Fruit fly (Drosophila melanogaster) whole organism, embryonic: Measurements from ENCODE around the gene CG15019.
A peak's percentile ranks its signal among the peaks of the same experiment; 100 is the strongest.

Experiments used
- ATbp ChIP-seq: fragments of 200-800 bp; sonication (Bioruptor generic); optimal IDR thresholded peaks from 2 replicates; lab custom pipeline; 2017; ENCODE audit warnings: missing biosample characterization, mild to moderate bottlenecking, missing genetic modification characterization, missing genetic modification reagents
- CG10543 ChIP-seq: fragments of 200-800 bp; sonication (Bioruptor generic); optimal IDR thresholded peaks from 3 replicates; lab custom pipeline; 2017; ENCODE audit warnings: missing biosample characterization, mild to moderate bottlenecking, missing genetic modification characterization, moderate library complexity
- CG10979 ChIP-seq: fragments of 200-800 bp; sonication (Bioruptor generic); optimal IDR thresholded peaks from 2 replicates; lab custom pipeline; 2018; ENCODE audit warnings: missing biosample characterization, mild to moderate bottlenecking, missing genetic modification characterization, moderate library complexity
- CG12104 ChIP-seq: fragments of 200-800 bp; sonication (Bioruptor generic); optimal IDR thresholded peaks from 3 replicates; lab custom pipeline; 2016; ENCODE audit warnings: missing biosample characterization, missing genetic modification characterization
- CG12769 ChIP-seq: fragments of 200-800 bp; sonication (Bioruptor generic); optimal IDR thresholded peaks from 2 replicates; lab custom pipeline; 2019; ENCODE audit warnings: missing biosample characterization, mild to moderate bottlenecking, missing genetic modification characterization, moderate library complexity
- CG13287 ChIP-seq: fragments of 200-800 bp; sonication (Bioruptor generic); IDR thresholded peaks from 2 replicates; pipeline ENCODE4 v1.3.6; 2022; ENCODE audit warnings: missing biosample characterization, missing genetic modification characterization; ENCODE audit not compliant: partially characterized antibody
- CG13894 ChIP-seq: fragments of 200-800 bp; sonication (Bioruptor generic); optimal IDR thresholded peaks from 3 replicates; lab custom pipeline; 2018; ENCODE audit warnings: missing biosample characterization, mild to moderate bottlenecking, missing genetic modification characterization, moderate library complexity
- CG15514 ChIP-seq: fragments of 200-800 bp; sonication (Bioruptor generic); optimal IDR thresholded peaks from 3 replicates; lab custom pipeline; 2017; ENCODE audit warnings: missing biosample characterization, missing genetic modification characterization, mild to moderate bottlenecking, moderate library complexity, missing genetic modification reagents
- CG17359 ChIP-seq: fragments of 200-800 bp; sonication (Bioruptor generic); optimal IDR thresholded peaks from 3 replicates; lab custom pipeline; 2018; ENCODE audit warnings: missing biosample characterization, mild to moderate bottlenecking, missing genetic modification characterization, moderate library complexity
- CG18599 ChIP-seq: fragments of 200-800 bp; sonication (Bioruptor generic); optimal IDR thresholded peaks from 3 replicates; lab custom pipeline; 2017; ENCODE audit warnings: missing biosample characterization, missing genetic modification characterization, mild to moderate bottlenecking, moderate library complexity, missing genetic modification reagents
- CG2678 ChIP-seq: fragments of 200-800 bp; sonication (Bioruptor generic); optimal IDR thresholded peaks from 3 replicates; lab custom pipeline; 2019; ENCODE audit warnings: missing biosample characterization, mild to moderate bottlenecking, missing genetic modification characterization, moderate library complexity
- CG2712 ChIP-seq: fragments of 200-800 bp; optimal IDR thresholded peaks from 3 replicates; lab custom pipeline; 2019; ENCODE audit warnings: missing biosample characterization, mild to moderate bottlenecking, missing genetic modification characterization, moderate library complexity
- CG34376 ChIP-seq: fragments of 200-800 bp; sonication (Bioruptor generic); optimal IDR thresholded peaks from 2 replicates; lab custom pipeline; 2018; ENCODE audit warnings: missing biosample characterization, mild to moderate bottlenecking, missing genetic modification characterization
- CG8290 ChIP-seq, 3 experiments: fragments of 200-800 bp; sonication (Bioruptor generic); optimal IDR thresholded peaks; 2 replicates each; lab custom pipeline; 2016 to 2019; ENCODE audit warnings: missing biosample characterization in 3 of 3, missing genetic modification characterization in 3 of 3, mild to moderate bottlenecking in 2 of 3, moderate library complexity in 1 of 3
- Chrac-16 ChIP-seq: fragments of 200-800 bp; sonication (Bioruptor generic); optimal IDR thresholded peaks from 3 replicates; lab custom pipeline; 2016; ENCODE audit warnings: missing biosample characterization, missing genetic modification characterization
- Dip3 ChIP-seq: fragments of 200-800 bp; sonication (Bioruptor generic); optimal IDR thresholded peaks from 3 replicates; lab custom pipeline; 2016; ENCODE audit warnings: missing biosample characterization, missing genetic modification characterization
- Ets65A ChIP-seq: fragments of 200-800 bp; sonication (Bioruptor generic); peaks from one replicate; lab custom pipeline; 2016; ENCODE audit warnings: missing biosample characterization, missing genetic modification characterization
- Fer1 ChIP-seq: fragments of 200-800 bp; sonication (Bioruptor generic); optimal IDR thresholded peaks from 2 replicates; lab custom pipeline; 2017; ENCODE audit warnings: missing biosample characterization, mild to moderate bottlenecking, missing genetic modification characterization
- HmgZ ChIP-seq: fragments of 200-800 bp; sonication (Bioruptor generic); optimal IDR thresholded peaks from 2 replicates; lab custom pipeline; 2018; ENCODE audit warnings: missing biosample characterization, mild to moderate bottlenecking, missing genetic modification characterization
- Med ChIP-seq: fragments of 200-800 bp; sonication (Bioruptor generic); peaks from one replicate; lab custom pipeline; 2016; ENCODE audit warnings: missing biosample characterization, missing genetic modification characterization, mild to moderate bottlenecking, inconsistent platforms, moderate library complexity
- Pdp1 ChIP-seq, 2 experiments: fragments of 200-800 bp; sonication (Bioruptor generic); optimal IDR thresholded peaks; 3 replicates each; lab custom pipeline; 2016; ENCODE audit warnings: missing biosample characterization in 2 of 2, missing genetic modification characterization in 2 of 2, mild to moderate bottlenecking in 1 of 2, moderate library complexity in 1 of 2
- cad ChIP-seq: fragments of >200 bp; optimal IDR thresholded peaks from 2 replicates; lab custom pipeline; 2017; ENCODE audit warnings: missing biosample characterization, missing genetic modification characterization
- cato ChIP-seq: fragments of 200-800 bp; sonication (Bioruptor generic); optimal IDR thresholded peaks from 2 replicates; lab custom pipeline; 2016; ENCODE audit warnings: missing biosample characterization, missing genetic modification characterization, borderline replicate concordance
- ewg ChIP-seq: fragments of 200-800 bp; sonication (Bioruptor generic); optimal IDR thresholded peaks from 3 replicates; lab custom pipeline; 2017; ENCODE audit warnings: mild to moderate bottlenecking, missing biosample characterization, missing genetic modification reagents, missing genetic modification characterization
- exex ChIP-seq: fragments of 200-800 bp; sonication (Bioruptor generic); optimal IDR thresholded peaks from 4 replicates; lab custom pipeline; 2018; ENCODE audit warnings: missing biosample characterization, mild to moderate bottlenecking, missing genetic modification characterization, moderate library complexity
- lab ChIP-seq: fragments of 200-800 bp; sonication (Bioruptor generic); optimal IDR thresholded peaks from 3 replicates; lab custom pipeline; 2017; ENCODE audit warnings: missing biosample characterization, missing genetic modification characterization, mild to moderate bottlenecking, moderate library complexity, missing genetic modification reagents
- lov ChIP-seq, 2 experiments: fragments of 200-800 bp in 1 of 2; fragments of >200 bp in 1 of 2; sonication (Bioruptor generic) in 1 of 2; IDR thresholded peaks in 1 of 2; optimal IDR thresholded peaks in 1 of 2; 2 replicates in 1 of 2; 3 replicates in 1 of 2; pipeline versions ENCODE4 v1.3.6 to Lab custom; 2017 to 2022; ENCODE audit warnings: missing biosample characterization in 1 of 2, missing genetic modification characterization in 1 of 2
- maf-S ChIP-seq: fragments of 200-800 bp; sonication (Bioruptor generic); optimal IDR thresholded peaks from 2 replicates; lab custom pipeline; 2016; ENCODE audit warnings: missing biosample characterization, missing genetic modification characterization
- mirr ChIP-seq: fragments of 200-800 bp; sonication (Bioruptor generic); optimal IDR thresholded peaks from 3 replicates; lab custom pipeline; 2018; ENCODE audit warnings: missing biosample characterization, mild to moderate bottlenecking, missing genetic modification characterization
- nom ChIP-seq: fragments of 200-800 bp; sonication (Bioruptor generic); optimal IDR thresholded peaks from 2 replicates; lab custom pipeline; 2017; ENCODE audit warnings: missing biosample characterization, missing genetic modification characterization, mild to moderate bottlenecking, moderate library complexity, missing genetic modification reagents
- rib ChIP-seq: fragments of 200-800 bp; sonication (Bioruptor generic); IDR thresholded peaks from 2 replicates; pipeline ENCODE4 v1.3.6; 2022; ENCODE audit warnings: missing biosample characterization, missing genetic modification characterization
- sc ChIP-seq, 3 experiments: fragments of >200 bp in 2 of 3; fragments of 200-800 bp in 1 of 3; sonication (Bioruptor generic) in 1 of 3; optimal IDR thresholded peaks; 2 replicates in 2 of 3; 3 replicates in 1 of 3; lab custom pipeline; 2017; ENCODE audit warnings: mild to moderate bottlenecking in 1 of 3, missing biosample characterization in 1 of 3, missing genetic modification characterization in 1 of 3, missing genetic modification reagents in 1 of 3
- sens ChIP-seq: fragments of 200-800 bp; sonication (Bioruptor generic); peaks from one replicate; lab custom pipeline; 2016; ENCODE audit warnings: missing biosample characterization, missing genetic modification characterization
- sna ChIP-seq: fragments of 200-800 bp; sonication (Bioruptor generic); IDR thresholded peaks from 2 replicates; pipeline ENCODE4 v1.3.6; 2022; ENCODE audit warnings: missing biosample characterization, missing genetic modification characterization; ENCODE audit not compliant: partially characterized antibody
- sug ChIP-seq: fragments of 200-800 bp; optimal IDR thresholded peaks from 2 replicates; lab custom pipeline; 2019; ENCODE audit warnings: missing biosample characterization, mild to moderate bottlenecking, missing genetic modification characterization, moderate library complexity

CG15019 gene

dm6 chr3L:4415326-4416274, 9.7 kb upstream of the CG15019 start:
- TF ChIP-seq Ets65A (GFP tag; lab: Kevin White, UChicago) (peak; percentile 31), CG10979 (tag; lab: Kevin White, UChicago) (no peak), sens (GFP tag; lab: Kevin White, UChicago) (peak; percentile 75), lov (optimal IDR thresholded peaks at IDR 0.05; lab: Kevin White, UChicago) (no peak), lov (GFP tag; IDR thresholded peaks at IDR 0.05; lab: Robert Waterston, UW) (0 out of 3 replicates have a peak, but pooled peaks have one; percentile 49), Chrac-16 (no peak), CG17359 (no peak), sc (optimal IDR thresholded peaks at IDR 0.05; lab: Kevin White, UChicago) (no peak), sc (GFP tag; optimal IDR thresholded peaks at IDR 0.05; lab: Kevin White, UChicago) (no peak), HmgZ (tag; lab: Kevin White, UChicago) (peak; percentile 28), CG2678 (tag; lab: Kevin White, UChicago) (peak; percentile 16), CG34376 (GFP tag; lab: Kevin White, UChicago) (peak; percentile 85), CG12769 (tag; lab: Kevin White, UChicago) (peak; percentile 61), cato (GFP tag; lab: Kevin White, UChicago) (no peak), Med (GFP tag; lab: Kevin White, UChicago) (peak; percentile 72), CG2712 (tag; lab: Kevin White, UChicago) (no peak), rib (GFP tag; lab: Robert Waterston, UW) (peak; percentile 41; the same call in 1 of the 2 replicates), maf-S (GFP tag; lab: Kevin White, UChicago) (no peak), CG12104 (GFP tag; lab: Kevin White, UChicago) (no peak), ewg (GFP tag; lab: Kevin White, UChicago) (no peak), CG18599 (GFP tag; lab: Kevin White, UChicago) (peak; percentile 12), cad (GFP tag; lab: Kevin White, UChicago) (no peak), CG13894 (tag; lab: Kevin White, UChicago) (peak; percentile 87), sug (tag; lab: Kevin White, UChicago) (peak; percentile 82), nom (GFP tag; lab: Kevin White, UChicago) (no peak), ATbp (GFP tag; lab: Kevin White, UChicago) (no peak), mirr (GFP tag; lab: Kevin White, UChicago) (peak; percentile 35), CG10543 (GFP tag; lab: Kevin White, UChicago) (peak; percentile 63), CG13287 (GFP tag; lab: Robert Waterston, UW) (no peak), Pdp1 (GFP tag; optimal IDR thresholded peaks at IDR 0.05; lab: Kevin White, UChicago) (peak in 1 of 2 experiments; percentile 92), CG15514 (GFP tag; lab: Kevin White, UChicago) (peak; percentile 6), Fer1 (GFP tag; lab: Kevin White, UChicago) (peak; percentile 14), exex (tag; lab: Kevin White, UChicago) (peak; percentile 54), sna (no peak), lab (GFP tag; lab: Kevin White, UChicago) (peak; percentile 21), Dip3 (GFP tag; lab: Kevin White, UChicago) (no peak)

dm6 chr3L:4414579-4414978, 8.7 kb upstream of the CG15019 start:
- TF ChIP-seq CG8290 (GFP tag; optimal IDR thresholded peaks at IDR 0.05; lab: Kevin White, UChicago) (no peak), CG8290 (tag; optimal IDR thresholded peaks at IDR 0.05; lab: Kevin White, UChicago) (peak in 1 of 2 experiments; percentile 7), sens (GFP tag; lab: Kevin White, UChicago) (peak; percentile 40), rib (GFP tag; lab: Robert Waterston, UW) (no peak), Pdp1 (GFP tag; optimal IDR thresholded peaks at IDR 0.05; lab: Kevin White, UChicago) (peak in 1 of 2 experiments; percentile 30)
